Worm (Caenorhabditis elegans): ENCODE data around the gene prmt-5.

DNA sequence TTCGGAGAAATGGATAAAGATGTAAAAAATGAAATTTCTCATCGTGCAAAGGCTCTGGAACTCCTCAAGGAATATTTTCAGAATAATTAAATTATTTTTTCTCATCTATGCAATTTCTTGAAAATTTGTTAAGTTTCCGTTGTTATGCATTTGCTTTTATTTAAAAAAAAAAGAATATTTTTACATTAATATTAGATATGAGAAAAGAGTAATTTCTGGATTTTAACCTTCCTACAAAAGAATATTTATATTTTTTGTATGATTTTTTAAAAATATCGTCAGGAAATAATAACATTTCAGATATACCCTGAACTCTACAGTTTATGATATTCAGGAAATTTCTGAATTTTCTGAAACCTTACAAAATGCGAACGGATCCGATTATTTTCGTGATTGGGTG lies 34.5 kb downstream of the prmt-5 start, which contains the start of gene gro-1:
- TF ChIP-seq let-526 (GFP tag; IDR thresholded peaks at IDR 0.05) (no peak), nfyb-1 (GFP tag; IDR thresholded peaks at IDR 0.05) (no peak), nfya-2 (GFP tag; IDR thresholded peaks at IDR 0.05) (no peak), sptf-2 (GFP tag; optimal IDR thresholded peaks at IDR 0.05) (no peak), rpc-1 (optimal IDR thresholded peaks at IDR 0.05) (no peak), rpc-1 (tag; optimal IDR thresholded peaks at IDR 0.05) (no peak), pha-4 (tag; optimal IDR thresholded peaks at IDR 0.05) (no peak), chd-7 (tag; optimal IDR thresholded peaks at IDR 0.05) (no peak), nhr-179 (tag; optimal IDR thresholded peaks at IDR 0.05) (no peak), Y53F4B.3 (GFP tag; IDR thresholded peaks at IDR 0.05) (no peak), ceh-91 (GFP tag; IDR thresholded peaks at IDR 0.05) (no peak), ZK185.1 (tag; optimal IDR thresholded peaks at IDR 0.05; ENCODE audit: poor library complexity, severe bottlenecking) (no peak), atf-7 (tag; optimal IDR thresholded peaks at IDR 0.05) (no peak), F49E8.2 (tag; optimal IDR thresholded peaks at IDR 0.05; ENCODE audit: insufficient read depth) (no peak), nhr-80 (tag; optimal IDR thresholded peaks at IDR 0.05) (no peak)
